Fruit fly (Drosophila melanogaster): ENCODE data around the gene CG42371.
A peak's percentile ranks its signal among the peaks of the same experiment; 100 is the strongest.

CG42371 gene

DNA sequence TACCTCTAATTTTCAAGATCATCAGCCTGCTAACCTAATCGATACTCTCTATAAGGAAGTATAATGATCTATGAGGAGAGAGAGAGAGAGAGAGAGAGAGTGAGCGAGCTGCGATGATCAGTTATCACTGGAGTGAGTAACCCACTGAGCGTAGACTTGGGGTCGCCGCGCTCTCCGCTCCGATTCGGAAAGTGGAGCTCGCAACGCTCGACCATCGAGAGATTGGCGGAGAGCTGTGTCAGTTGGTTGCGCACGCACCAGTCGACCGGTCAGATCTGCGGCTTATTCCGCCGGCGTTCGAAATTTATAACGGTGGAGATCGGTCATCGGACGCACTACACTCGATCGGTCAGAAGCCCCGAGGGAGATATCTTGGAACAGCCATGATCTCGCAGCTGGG, 25.1 kb upstream of the CG42371 start, which contains the start of gene CG4267 (continued):
- TF ChIP-seq CG14710 (tag; optimal IDR thresholded peaks at IDR 0.05) (no peak), nau (GFP tag; optimal IDR thresholded peaks at IDR 0.05) (no peak), chm (GFP tag; IDR thresholded peaks at IDR 0.05) (peak; percentile 60), scrt (GFP tag; optimal IDR thresholded peaks at IDR 0.05) (no peak), CG12942 (GFP tag; optimal IDR thresholded peaks at IDR 0.05) (no peak), Oaz (GFP tag; IDR thresholded peaks at IDR 0.05) (no peak), ftz-f1 (GFP tag; optimal IDR thresholded peaks at IDR 0.05) (peak; percentile 45), dpn (GFP tag; optimal IDR thresholded peaks at IDR 0.05) (no peak), CG18011 (GFP tag; optimal IDR thresholded peaks at IDR 0.05) (no peak), Usf (GFP tag; optimal IDR thresholded peaks at IDR 0.05) (no peak), ro (GFP tag; IDR thresholded peaks at IDR 0.05) (no peak), nerfin-2 (GFP tag; IDR thresholded peaks at IDR 0.05; ENCODE audit: partially characterized antibody) (no peak), Six4 (GFP tag; optimal IDR thresholded peaks at IDR 0.05) (no peak)

dm6 chr2L:2240493-2240892, 23.4 kb upstream of the CG42371 start, which contains the start of gene Tengl1:
Gene Tengl1, minus strand, starts transcription at chr2L:2240593.
- TF ChIP-seq CG16863 (GFP tag; optimal IDR thresholded peaks at IDR 0.05), result no peak
- TF ChIP-seq ci (GFP tag; IDR thresholded peaks at IDR 0.05), result no peak
- no peak for TF ChIP-seq kah (GFP tag; optimal IDR thresholded peaks at IDR 0.05)
- TF ChIP-seq Doc3 (GFP tag; IDR thresholded peaks at IDR 0.05; ENCODE audit: partially characterized antibody), result no peak
- no peak for TF ChIP-seq CG42726 (GFP tag; IDR thresholded peaks at IDR 0.05; ENCODE audit: partially characterized antibody)
- TF ChIP-seq Dfd (GFP tag; optimal IDR thresholded peaks at IDR 0.05), result no peak
- no peak for TF ChIP-seq Neu2 (GFP tag; optimal IDR thresholded peaks at IDR 0.05; ENCODE audit: borderline replicate concordance)
- no peak for TF ChIP-seq Lpt (GFP tag; optimal IDR thresholded peaks at IDR 0.05)
- TF ChIP-seq B-H1 (GFP tag; IDR thresholded peaks at IDR 0.05), result no peak
- no peak for TF ChIP-seq Atf6 (GFP tag; IDR thresholded peaks at IDR 0.05)
- TF ChIP-seq mam (GFP tag; optimal IDR thresholded peaks at IDR 0.05), result no peak
- no peak for TF ChIP-seq CG6854 (GFP tag; optimal IDR thresholded peaks at IDR 0.05)
- no peak for TF ChIP-seq row (GFP tag; IDR thresholded peaks at IDR 0.05)
- no peak for TF ChIP-seq ind (GFP tag; optimal IDR thresholded peaks at IDR 0.05)
- no peak for TF ChIP-seq D19B (GFP tag; optimal IDR thresholded peaks at IDR 0.05)

DNA sequence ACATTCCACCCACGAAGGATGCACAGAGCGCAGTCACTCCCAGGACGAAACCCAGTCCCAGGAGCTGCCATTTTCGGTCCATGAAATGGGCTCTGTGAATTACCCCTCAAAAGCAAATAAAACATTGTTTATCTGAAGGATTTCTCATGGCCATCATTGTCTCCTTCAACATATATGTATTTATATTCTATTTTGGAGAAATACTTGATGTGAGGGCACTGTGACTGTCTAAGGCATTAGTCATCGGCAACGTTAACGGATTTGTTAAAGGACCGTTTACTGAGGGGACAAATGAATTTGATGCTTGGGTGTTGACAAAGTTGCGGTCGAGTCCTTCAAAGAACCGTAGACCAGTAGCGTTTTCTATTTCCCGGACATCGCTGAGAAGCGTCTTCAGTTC, 22.2 kb upstream of the CG42371 start, which contains the start of gene Tengl2:
Gene Tengl2 (minus strand): TSS at position 101 of the 400 bp plus-strand sequence.
- TF ChIP-seq CG15601 (tag; optimal IDR thresholded peaks at IDR 0.05) (no peak), CG17385 (GFP tag; optimal IDR thresholded peaks at IDR 0.05) (no peak), vfl (GFP tag; optimal IDR thresholded peaks at IDR 0.05) (no peak), Chrac-16 (GFP tag; optimal IDR thresholded peaks at IDR 0.05) (no peak), Fer1 (GFP tag; optimal IDR thresholded peaks at IDR 0.05) (no peak), ci (GFP tag; IDR thresholded peaks at IDR 0.05) (no peak), gsb (GFP tag; IDR thresholded peaks at IDR 0.05) (no peak), Hr51 (GFP tag; optimal IDR thresholded peaks at IDR 0.05) (no peak), Myb (GFP tag; optimal IDR thresholded peaks at IDR 0.05) (no peak), NFAT (GFP tag; IDR thresholded peaks at IDR 0.05) (no peak)

dm6 chr2L:2238151-2238550, 21.1 kb upstream of the CG42371 start, which contains the start of gene Tengl3:
Gene Tengl3, minus strand, starts transcription at chr2L:2238251.
- no peak for TF ChIP-seq CG17186 (GFP tag; optimal IDR thresholded peaks at IDR 0.05)
- no peak for TF ChIP-seq CG8388 (GFP tag; optimal IDR thresholded peaks at IDR 0.05)
- no peak for TF ChIP-seq Poxn (GFP tag; IDR thresholded peaks at IDR 0.05)
- no peak for TF ChIP-seq gfzf (GFP tag; optimal IDR thresholded peaks at IDR 0.05)

All from whole organism, embryonic.